Worm (Caenorhabditis elegans) whole organism, L4 larva: ENCODE measurements around the gene ZC443.2.

Source experiments
- F10B5.3 ChIP-seq: sonication (generic microtip); optimal IDR thresholded peaks from 2 replicates; lab custom pipeline; 2016; ENCODE audit warnings: mild to moderate bottlenecking, missing genetic modification characterization, missing compliant biosample characterization
- dpl-1 ChIP-seq: fragments of 150-350 bp; optimal IDR thresholded peaks from 2 replicates; lab custom pipeline; 2014; ENCODE audit warnings: missing biosample characterization, missing genetic modification reagents, missing genetic modification characterization
- lin-13 ChIP-seq: fragments of 150-350 bp; optimal IDR thresholded peaks from 2 replicates; lab custom pipeline; 2014; ENCODE audit warnings: missing biosample characterization, missing genetic modification reagents, missing genetic modification characterization
- nhr-77 ChIP-seq: fragments of 150-350 bp; optimal IDR thresholded peaks from 2 replicates; lab custom pipeline; 2014; ENCODE audit warnings: missing biosample characterization, missing genetic modification characterization
- set-16 ChIP-seq: fragments of 200-800 bp; sonication (Bioruptor generic); IDR thresholded peaks from 2 replicates; pipeline ENCODE4 v1.3.6; 2022; ENCODE audit warnings: missing genetic modification reagents, missing genetic modification characterization, missing compliant biosample characterization

DNA sequence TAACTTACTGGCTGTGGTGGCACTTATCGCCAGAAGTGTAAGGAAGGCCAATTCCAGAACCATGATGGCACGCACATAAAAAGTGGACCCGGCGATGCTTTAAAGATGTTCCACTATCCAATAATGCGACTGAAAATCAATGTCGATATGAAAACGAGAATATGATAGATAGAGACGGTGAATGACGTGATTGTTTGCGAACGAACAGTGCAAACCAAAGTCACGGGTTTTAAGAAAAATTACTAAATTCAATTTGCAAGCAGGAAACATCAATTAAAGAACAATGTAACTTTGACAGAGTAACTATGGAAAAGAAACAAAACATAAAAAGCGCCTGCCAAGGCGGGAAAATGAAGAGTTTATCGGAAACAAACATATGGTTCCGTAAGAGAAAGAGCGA lies 38.7 kb upstream of the ZC443.2 start, which contains the start of gene C44H9.5:
- TF ChIP-seq set-16 (GFP tag; lab: Robert Waterston, UW) (no peak), nhr-77 (tag; lab: Kevin White, UChicago) (no peak), dpl-1 (no peak), lin-13 (GFP tag; lab: Kevin White, UChicago) (no peak), F10B5.3 (no peak)
